Worm (Caenorhabditis elegans) whole organism, L4 larva: Measurements from ENCODE around the gene ugt-41.

Experiments
- D1046.2 ChIP-seq: fragments of 200-800 bp; sonication (Bioruptor generic); IDR thresholded peaks from 2 replicates; pipeline ENCODE4 v1.3.6; 2022; ENCODE audit warnings: missing genetic modification characterization, missing compliant biosample characterization
- R02D3.7 ChIP-seq: fragments of 150-350 bp; sonication (generic microtip); optimal IDR thresholded peaks from 3 replicates; lab custom pipeline; 2014; ENCODE audit warnings: missing biosample characterization, missing genetic modification characterization
- dmd-8 ChIP-seq: fragments of 200-800 bp; sonication (Bioruptor generic); IDR thresholded peaks from 2 replicates; pipeline ENCODE4 v1.3.6; 2022; ENCODE audit warnings: missing genetic modification characterization, missing compliant biosample characterization
- nhr-11 ChIP-seq: fragments of 150-350 bp; optimal IDR thresholded peaks from 2 replicates; lab custom pipeline; 2014; ENCODE audit warnings: missing biosample characterization, missing genetic modification characterization
- nhr-237 ChIP-seq: sonication (generic microtip); optimal IDR thresholded peaks from 2 replicates; lab custom pipeline; 2017; ENCODE audit warnings: missing biosample characterization, missing genetic modification characterization
- nhr-76 ChIP-seq: fragments of 150-350 bp; optimal IDR thresholded peaks from 2 replicates; lab custom pipeline; 2014; ENCODE audit warnings: missing biosample characterization, missing genetic modification characterization
- saeg-2 ChIP-seq: fragments of 200-800 bp; sonication (Bioruptor generic); IDR thresholded peaks from 2 replicates; pipeline ENCODE4 v1.3.6; 2022; ENCODE audit warnings: missing genetic modification reagents, missing genetic modification characterization, missing compliant biosample characterization
- unc-130 ChIP-seq: sonication (generic microtip); optimal IDR thresholded peaks from 2 replicates; lab custom pipeline; 2016; ENCODE audit warnings: missing genetic modification reagents, missing genetic modification characterization, missing compliant biosample characterization

DNA sequence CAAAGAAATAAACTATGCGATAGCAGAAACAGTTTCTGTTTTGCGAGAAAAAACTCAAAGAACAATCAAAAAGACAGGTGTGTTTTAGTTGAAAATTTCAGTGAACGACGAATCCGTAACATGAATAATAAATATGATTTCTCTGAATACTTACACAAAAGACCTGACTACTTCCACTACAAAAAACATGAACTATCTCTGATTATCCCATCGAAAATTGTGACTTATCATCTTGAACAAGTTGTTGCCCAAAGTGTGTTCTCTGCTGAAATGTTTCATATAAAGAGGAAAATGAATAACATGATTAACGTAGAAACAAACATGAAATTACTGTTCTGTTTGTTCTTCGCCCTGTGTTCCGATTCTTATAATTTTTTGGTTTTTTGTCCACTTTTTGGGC lies 3.3 kb upstream of the ugt-41 start, which contains the start of gene ugt-36:
- no peak for TF ChIP-seq nhr-11 (tag; lab: Kevin White, UChicago)
- TF ChIP-seq nhr-76 (tag; lab: Kevin White, UChicago), result no peak
- TF ChIP-seq R02D3.7 (tag; lab: Kevin White, UChicago), result no peak
- TF ChIP-seq nhr-237, result no peak
- TF ChIP-seq unc-130 (GFP tag; lab: Kevin White, UChicago), result no peak
- TF ChIP-seq D1046.2 (GFP tag; lab: Robert Waterston, UW), result no peak
- TF ChIP-seq saeg-2 (GFP tag; lab: Robert Waterston, UW), result no peak
- no peak for TF ChIP-seq dmd-8 (GFP tag; lab: Robert Waterston, UW)
